Worm (Caenorhabditis elegans) whole organism, young adult: ENCODE data around the gene snt-7.
A peak's percentile ranks its signal among the peaks of the same experiment; 100 is the strongest.

Experiments
- B0019.2 ChIP-seq: fragments of 200-800 bp; sonication (Bioruptor generic); conservative IDR thresholded peaks from 2 replicates; pipeline ENCODE4 v1.3.6; 2022; ENCODE audit warnings: missing genetic modification reagents, missing genetic modification characterization, missing compliant biosample characterization
- B0261.1 ChIP-seq: sonication (generic microtip); optimal IDR thresholded peaks from 2 replicates; lab custom pipeline; 2016; ENCODE audit warnings: mild to moderate bottlenecking, missing genetic modification characterization, moderate library complexity, missing compliant biosample characterization
- B0336.3 ChIP-seq: fragments of 200-800 bp; sonication (Bioruptor generic); IDR thresholded peaks from 2 replicates; pipeline ENCODE4 v1.3.6; 2022; ENCODE audit warnings: missing genetic modification characterization, missing compliant biosample characterization
- F10E7.11 ChIP-seq: sonication (generic microtip); optimal IDR thresholded peaks from 2 replicates; lab custom pipeline; 2017; ENCODE audit warnings: mild to moderate bottlenecking, missing genetic modification characterization, moderate library complexity, missing compliant biosample characterization
- F23B12.7 ChIP-seq: sonication (generic microtip); optimal IDR thresholded peaks from 2 replicates; lab custom pipeline; 2017; ENCODE audit warnings: missing genetic modification characterization, mild to moderate bottlenecking, missing compliant biosample characterization, antibody characterized with exemption, moderate library complexity; ENCODE audit not compliant: insufficient read depth
- F37B4.10 ChIP-seq: fragments of 200-800 bp; sonication (Bioruptor generic); IDR thresholded peaks from 2 replicates; pipeline ENCODE4 v1.3.6; 2022; ENCODE audit warnings: missing genetic modification characterization, missing compliant biosample characterization
- F49E8.2 ChIP-seq: sonication (generic microtip); optimal IDR thresholded peaks from 3 replicates; lab custom pipeline; 2017; ENCODE audit warnings: missing genetic modification characterization, mild to moderate bottlenecking, missing compliant biosample characterization, antibody characterized with exemption, moderate library complexity; ENCODE audit not compliant: insufficient read depth
- F52B5.7 ChIP-seq: sonication (generic microtip); optimal IDR thresholded peaks from 2 replicates; lab custom pipeline; 2016; ENCODE audit warnings: mild to moderate bottlenecking, missing genetic modification characterization, missing compliant biosample characterization
- F57C9.4 ChIP-seq: sonication (generic microtip); optimal IDR thresholded peaks from 2 replicates; lab custom pipeline; 2017; ENCODE audit warnings: mild to moderate bottlenecking, missing genetic modification characterization, missing compliant biosample characterization
- K12H6.12 ChIP-seq: fragments of 200-800 bp; sonication (Bioruptor generic); optimal IDR thresholded peaks from 2 replicates; lab custom pipeline; 2018; ENCODE audit warnings: mild to moderate bottlenecking, missing genetic modification characterization, missing compliant biosample characterization
- T07F8.4 ChIP-seq: sonication (generic microtip); optimal IDR thresholded peaks from 2 replicates; lab custom pipeline; 2016; ENCODE audit warnings: mild to moderate bottlenecking, missing genetic modification characterization, moderate library complexity, missing compliant biosample characterization
- Y56A3A.18 ChIP-seq: fragments of 200-800 bp; sonication (Bioruptor generic); IDR thresholded peaks from 2 replicates; pipeline ENCODE4 v1.3.6; 2022; ENCODE audit warnings: missing genetic modification reagents, missing genetic modification characterization, missing compliant biosample characterization
- Y79H2A.3 ChIP-seq: fragments of 200-800 bp; sonication (Bioruptor generic); conservative IDR thresholded peaks from 2 replicates; pipeline ENCODE4 v1.3.6; 2022; ENCODE audit warnings: missing genetic modification reagents, missing genetic modification characterization, missing compliant biosample characterization
- athp-1 ChIP-seq: sonication (generic microtip); optimal IDR thresholded peaks from 2 replicates; lab custom pipeline; 2017; ENCODE audit warnings: mild to moderate bottlenecking, missing genetic modification characterization, missing compliant biosample characterization
- attf-5 ChIP-seq: fragments of 200-800 bp; sonication (Bioruptor generic); optimal IDR thresholded peaks from 2 replicates; lab custom pipeline; 2018; ENCODE audit warnings: mild to moderate bottlenecking, missing genetic modification characterization, missing compliant biosample characterization
- bed-2 ChIP-seq: fragments of 200-800 bp; sonication (Bioruptor generic); IDR thresholded peaks from 2 replicates; pipeline ENCODE4 v1.3.6; 2022; ENCODE audit warnings: missing genetic modification reagents, missing genetic modification characterization, missing compliant biosample characterization
- ccch-3 ChIP-seq: fragments of 200-800 bp; sonication (Bioruptor generic); optimal IDR thresholded peaks from 2 replicates; lab custom pipeline; 2018; ENCODE audit warnings: mild to moderate bottlenecking, missing genetic modification characterization, missing compliant biosample characterization
- ceh-58 ChIP-seq: fragments of 200-800 bp; sonication (Bioruptor generic); IDR thresholded peaks from 2 replicates; pipeline ENCODE4 v1.3.6; 2022; ENCODE audit warnings: missing genetic modification characterization, missing compliant biosample characterization
- ceh-79 ChIP-seq: sonication (generic microtip); optimal IDR thresholded peaks from 2 replicates; lab custom pipeline; 2017; ENCODE audit warnings: mild to moderate bottlenecking, missing genetic modification characterization, missing compliant biosample characterization
- ceh-91 ChIP-seq: fragments of 200-800 bp; sonication (Bioruptor generic); IDR thresholded peaks from 2 replicates; pipeline ENCODE4 v1.3.6; 2022; ENCODE audit warnings: missing genetic modification reagents, missing genetic modification characterization, missing compliant biosample characterization
- chd-7 ChIP-seq: sonication (generic microtip); optimal IDR thresholded peaks from 2 replicates; lab custom pipeline; 2016; ENCODE audit warnings: mild to moderate bottlenecking, missing genetic modification characterization, moderate library complexity, missing compliant biosample characterization
- die-1 ChIP-seq: sonication (generic microtip); optimal IDR thresholded peaks from 2 replicates; lab custom pipeline; 2016; ENCODE audit warnings: missing genotype, mild to moderate bottlenecking, missing genetic modification characterization, missing compliant biosample characterization
- dpl-1 ChIP-seq: fragments of 150-350 bp; optimal IDR thresholded peaks from 2 replicates; lab custom pipeline; 2014; ENCODE audit warnings: missing biosample characterization, missing genetic modification reagents, missing genetic modification characterization
- fkh-3 ChIP-seq: sonication (generic microtip); optimal IDR thresholded peaks from 2 replicates; lab custom pipeline; 2016; ENCODE audit warnings: mild to moderate bottlenecking, missing genetic modification characterization, missing compliant biosample characterization
- lag-1 ChIP-seq: fragments of 200-800 bp; sonication (Bioruptor generic); IDR thresholded peaks from 2 replicates; pipeline ENCODE4 v1.3.6; 2022; ENCODE audit warnings: missing genetic modification reagents, missing genetic modification characterization, missing compliant biosample characterization
- lin-26 ChIP-seq: fragments of 200-800 bp; sonication (Bioruptor generic); IDR thresholded peaks from 2 replicates; pipeline ENCODE4 v1.3.6; 2022; ENCODE audit warnings: missing genetic modification reagents, missing genetic modification characterization, missing compliant biosample characterization
- lir-1 ChIP-seq: fragments of 200-800 bp; sonication (Bioruptor generic); conservative IDR thresholded peaks from 2 replicates; pipeline ENCODE4 v1.3.6; 2022; ENCODE audit warnings: missing genetic modification reagents, missing genetic modification characterization, missing compliant biosample characterization
- lsl-1 ChIP-seq: fragments of 200-800 bp; sonication (Bioruptor generic); optimal IDR thresholded peaks from 2 replicates; lab custom pipeline; 2018; ENCODE audit warnings: mild to moderate bottlenecking, missing genetic modification characterization, moderate library complexity, missing compliant biosample characterization
- lsy-27 ChIP-seq: sonication (generic microtip); optimal IDR thresholded peaks from 2 replicates; lab custom pipeline; 2017; ENCODE audit warnings: missing genetic modification characterization, mild to moderate bottlenecking, missing compliant biosample characterization, antibody characterized with exemption, missing genotype, borderline replicate concordance; ENCODE audit not compliant: insufficient read depth
- madf-10 ChIP-seq: sonication (generic microtip); optimal IDR thresholded peaks from 2 replicates; lab custom pipeline; 2016; ENCODE audit warnings: mild to moderate bottlenecking, missing genetic modification characterization, missing compliant biosample characterization
- madf-8 ChIP-seq: fragments of 200-800 bp; sonication (Bioruptor generic); conservative IDR thresholded peaks from 2 replicates; pipeline ENCODE4 v1.3.6; 2022; ENCODE audit warnings: missing genetic modification reagents, missing genetic modification characterization, missing compliant biosample characterization
- mcd-1 ChIP-seq: fragments of 200-800 bp; sonication (Bioruptor generic); IDR thresholded peaks from 2 replicates; pipeline ENCODE4 v1.3.6; 2022; ENCODE audit warnings: missing genetic modification reagents, missing genetic modification characterization, missing compliant biosample characterization
- mel-28 ChIP-seq: sonication (generic microtip); optimal IDR thresholded peaks from 2 replicates; lab custom pipeline; 2016; ENCODE audit warnings: borderline replicate concordance, mild to moderate bottlenecking, missing genetic modification characterization, missing compliant biosample characterization
- mes-4 ChIP-seq: sonication (generic microtip); optimal IDR thresholded peaks from 2 replicates; lab custom pipeline; 2016; ENCODE audit warnings: missing genotype, missing genetic modification characterization, missing compliant biosample characterization
- mxl-1 ChIP-seq: sonication (generic microtip); optimal IDR thresholded peaks from 2 replicates; lab custom pipeline; 2016; ENCODE audit warnings: missing genetic modification characterization, missing compliant biosample characterization
- nfya-1 ChIP-seq: sonication (generic microtip); optimal IDR thresholded peaks from 2 replicates; lab custom pipeline; 2017; ENCODE audit warnings: antibody characterized with exemption, missing compliant biosample characterization, missing genetic modification characterization, borderline replicate concordance; ENCODE audit not compliant: insufficient read depth
- nfya-2 ChIP-seq: fragments of 200-800 bp; sonication (Bioruptor generic); IDR thresholded peaks from 2 replicates; pipeline ENCODE4 v1.3.6; 2022; ENCODE audit warnings: missing genetic modification reagents, missing genetic modification characterization, missing compliant biosample characterization
- nhr-179 ChIP-seq: sonication (generic microtip); optimal IDR thresholded peaks from 2 replicates; lab custom pipeline; 2016; ENCODE audit warnings: mild to moderate bottlenecking, missing genetic modification characterization, missing compliant biosample characterization
- nhr-27 ChIP-seq: fragments of 200-800 bp; sonication (Bioruptor generic); optimal IDR thresholded peaks from 2 replicates; lab custom pipeline; 2018; ENCODE audit warnings: mild to moderate bottlenecking, missing genetic modification characterization, moderate library complexity, missing compliant biosample characterization
- nhr-90 ChIP-seq: sonication (generic microtip); optimal IDR thresholded peaks from 2 replicates; lab custom pipeline; 2016; ENCODE audit warnings: missing genotype, mild to moderate bottlenecking, missing genetic modification characterization, missing compliant biosample characterization
- rcor-1 ChIP-seq: fragments of 200-800 bp; sonication (Bioruptor generic); IDR thresholded peaks from 2 replicates; pipeline ENCODE4 v1.3.6; 2022; ENCODE audit warnings: missing genetic modification reagents, missing genetic modification characterization, missing compliant biosample characterization
- repo-1 ChIP-seq: sonication (generic microtip); optimal IDR thresholded peaks from 2 replicates; lab custom pipeline; 2017; ENCODE audit warnings: mild to moderate bottlenecking, missing genetic modification characterization, missing compliant biosample characterization
- snpc-1.1 ChIP-seq: sonication (generic microtip); optimal IDR thresholded peaks from 2 replicates; lab custom pipeline; 2017; ENCODE audit warnings: missing genetic modification characterization, mild to moderate bottlenecking, missing compliant biosample characterization, antibody characterized with exemption, moderate library complexity, missing genotype, missing genetic modification reagents; ENCODE audit not compliant: insufficient read depth
- snpc-1.3 ChIP-seq: sonication (generic microtip); optimal IDR thresholded peaks from 2 replicates; lab custom pipeline; 2017; ENCODE audit warnings: missing genetic modification characterization, mild to moderate bottlenecking, missing compliant biosample characterization, antibody characterized with exemption, moderate library complexity, missing genotype, missing genetic modification reagents; ENCODE audit not compliant: insufficient read depth
- unc-130 ChIP-seq: sonication (generic microtip); optimal IDR thresholded peaks from 2 replicates; lab custom pipeline; 2016; ENCODE audit warnings: missing genetic modification reagents, missing genetic modification characterization, missing compliant biosample characterization
- zim-3 ChIP-seq: sonication (generic microtip); optimal IDR thresholded peaks from 2 replicates; lab custom pipeline; 2017; ENCODE audit warnings: mild to moderate bottlenecking, missing genetic modification characterization, moderate library complexity, missing compliant biosample characterization
- ztf-22 ChIP-seq: fragments of 200-800 bp; sonication (Bioruptor generic); optimal IDR thresholded peaks from 2 replicates; lab custom pipeline; 2018; ENCODE audit warnings: mild to moderate bottlenecking, missing genetic modification characterization, moderate library complexity, missing compliant biosample characterization
- ztf-26 ChIP-seq: sonication (generic microtip); optimal IDR thresholded peaks from 2 replicates; lab custom pipeline; 2017; ENCODE audit warnings: missing genetic modification characterization, missing compliant biosample characterization

snt-7 gene

DNA sequence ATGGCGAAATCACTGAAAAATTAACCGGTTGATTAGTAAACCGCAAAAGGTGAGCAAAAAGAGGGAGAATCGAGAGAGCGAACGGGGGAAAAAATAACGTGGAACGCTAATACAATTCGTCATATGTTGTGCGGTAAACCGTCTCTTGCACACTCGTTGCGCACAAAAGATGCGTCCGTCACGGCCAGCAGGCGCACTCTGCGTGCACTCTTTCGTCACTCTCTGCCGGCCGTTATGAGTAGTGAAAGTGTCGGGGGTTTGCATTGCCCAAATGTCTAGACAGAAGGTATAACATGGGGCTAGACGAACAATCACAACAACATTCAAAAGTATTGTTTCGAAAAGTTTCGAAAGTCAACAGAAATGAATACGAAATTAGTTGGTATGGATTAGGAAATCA, 17.5 kb downstream of the snt-7 start, which contains the start of gene pkhm-2 (continued):
- TF ChIP-seq K12H6.12 (tag; lab: Kevin White, UChicago) (peak; percentile 46), madf-8 (GFP tag; lab: Robert Waterston, UW) (no peak), ceh-91 (no peak), F10E7.11 (tag; lab: Kevin White, UChicago) (no peak), F52B5.7 (tag; lab: Kevin White, UChicago) (no peak), nfya-2 (GFP tag; lab: Robert Waterston, UW) (no peak), B0019.2 (GFP tag; lab: Robert Waterston, UW) (no peak), nfya-1 (tag; lab: Kevin White, UChicago) (no peak), zim-3 (tag; lab: Kevin White, UChicago) (no peak), ztf-22 (peak; percentile 64), unc-130 (GFP tag; lab: Kevin White, UChicago) (no peak), repo-1 (tag; lab: Kevin White, UChicago) (peak; percentile 76), ceh-79 (no peak), F23B12.7 (peak; percentile 69), B0336.3 (GFP tag; lab: Robert Waterston, UW) (peak; percentile 81), Y56A3A.18 (GFP tag; lab: Robert Waterston, UW) (no peak), athp-1 (no peak), mes-4 (no peak), attf-5 (GFP tag; lab: Kevin White, UChicago) (peak; percentile 92), mxl-1 (no peak), ztf-26 (peak; percentile 86), Y79H2A.3 (GFP tag; lab: Robert Waterston, UW) (no peak), lsy-27 (tag; lab: Kevin White, UChicago) (no peak), fkh-3 (tag; lab: Kevin White, UChicago) (no peak), B0261.1 (tag; lab: Kevin White, UChicago) (peak; percentile 22), die-1 (tag; lab: Kevin White, UChicago) (no peak), F37B4.10 (no peak), chd-7 (peak; percentile 75), lag-1 (no peak), rcor-1 (peak; percentile 76), lir-1 (GFP tag; lab: Robert Waterston, UW) (peak; percentile 18; the same call in 1 of the 2 replicates), ceh-58 (GFP tag; lab: Robert Waterston, UW) (no peak), nhr-90 (peak; percentile 29), T07F8.4 (tag; lab: Kevin White, UChicago) (no peak), snpc-1.3 (tag; lab: Kevin White, UChicago) (no peak), mel-28 (tag; lab: Kevin White, UChicago) (no peak), F49E8.2 (tag; lab: Kevin White, UChicago) (no peak), F57C9.4 (tag; lab: Kevin White, UChicago) (no peak), nhr-179 (tag; lab: Kevin White, UChicago) (no peak), lin-26 (peak; percentile 69), lsl-1 (GFP tag; lab: Kevin White, UChicago) (no peak), nhr-27 (tag; lab: Kevin White, UChicago) (no peak), bed-2 (GFP tag; lab: Robert Waterston, UW) (0 out of 2 replicates have a peak, but pooled peaks have one; percentile 15), mcd-1 (GFP tag; lab: Robert Waterston, UW) (peak; percentile 83), ccch-3 (GFP tag; lab: Kevin White, UChicago) (no peak), madf-10 (tag; lab: Kevin White, UChicago) (peak; percentile 31), dpl-1 (GFP tag; lab: Kevin White, UChicago) (peak; percentile 33), snpc-1.1 (tag; lab: Kevin White, UChicago) (peak; percentile 40)
